Worm (Caenorhabditis elegans): Measurements from ENCODE around the gene F09F9.2.

DNA sequence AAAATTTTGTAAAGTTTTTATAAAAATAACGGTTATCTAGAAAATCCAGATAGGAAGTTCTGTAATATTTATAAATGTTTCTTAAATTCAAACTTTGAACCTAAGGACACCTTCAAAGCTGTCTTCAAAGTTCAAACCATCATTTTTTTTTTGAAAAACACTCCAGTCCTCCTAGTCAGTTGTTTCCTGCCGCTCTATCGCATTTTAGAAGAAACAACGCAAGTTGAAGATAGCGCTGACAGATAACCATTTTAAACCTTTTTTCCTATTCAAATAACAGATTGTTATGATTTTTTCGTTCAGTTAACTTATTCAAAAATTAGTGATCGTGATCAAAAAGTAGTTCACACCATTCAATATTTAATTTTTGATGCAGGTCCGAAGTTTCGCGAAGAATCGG lies 22.1 kb upstream of the F09F9.2 start:
- TF ChIP-seq egl-27 (tag; optimal IDR thresholded peaks at IDR 0.05) (no peak), snpc-4 (tag; optimal IDR thresholded peaks at IDR 0.05) (no peak)

Data from whole organism, L2 larva.